Worm (Caenorhabditis elegans) whole organism, L4 larva: ENCODE results near the gene F10E7.6.

Experiments used
- F10B5.3 ChIP-seq: sonication (generic microtip); optimal IDR thresholded peaks from 2 replicates; lab custom pipeline; 2016; ENCODE audit warnings: mild to moderate bottlenecking, missing genetic modification characterization, missing compliant biosample characterization
- F26F4.8 ChIP-seq: fragments of 200-800 bp; sonication (Bioruptor generic); conservative IDR thresholded peaks from 2 replicates; pipeline ENCODE4 v1.3.6; 2022; ENCODE audit warnings: missing genetic modification characterization, missing compliant biosample characterization
- R02D3.7 ChIP-seq: fragments of 150-350 bp; sonication (generic microtip); optimal IDR thresholded peaks from 3 replicates; lab custom pipeline; 2014; ENCODE audit warnings: missing biosample characterization, missing genetic modification characterization
- T20F7.1 ChIP-seq: fragments of 200-800 bp; sonication (Bioruptor generic); optimal IDR thresholded peaks from 2 replicates; lab custom pipeline; 2018; ENCODE audit warnings: mild to moderate bottlenecking, missing genetic modification characterization, missing compliant biosample characterization
- T26A8.4 ChIP-seq: fragments of 200-800 bp; sonication (Bioruptor generic); IDR thresholded peaks from 2 replicates; pipeline ENCODE4 v1.3.6; 2022; ENCODE audit warnings: missing genetic modification characterization, missing compliant biosample characterization
- Y105C5A.15 ChIP-seq: fragments of 200-800 bp; sonication (Bioruptor generic); IDR thresholded peaks from 2 replicates; pipeline ENCODE4 v1.3.6; 2022; ENCODE audit warnings: missing genetic modification characterization, missing compliant biosample characterization
- ZK337.2 ChIP-seq: fragments of 200-800 bp; sonication (Bioruptor generic); IDR thresholded peaks from 2 replicates; pipeline ENCODE4 v1.3.6; 2022; ENCODE audit warnings: missing genetic modification reagents, missing genetic modification characterization, missing compliant biosample characterization
- attf-4 ChIP-seq: sonication (generic microtip); optimal IDR thresholded peaks from 3 replicates; lab custom pipeline; 2017; ENCODE audit warnings: missing biosample characterization, missing genetic modification characterization
- ceh-20 ChIP-seq: fragments of 200-800 bp; sonication (Bioruptor generic); IDR thresholded peaks from 2 replicates; pipeline ENCODE4 v1.3.6; 2022; ENCODE audit warnings: missing genetic modification reagents, missing genetic modification characterization, missing compliant biosample characterization
- ceh-32 ChIP-seq: sonication (generic microtip); optimal IDR thresholded peaks from 2 replicates; lab custom pipeline; 2016; ENCODE audit warnings: mild to moderate bottlenecking, missing genetic modification characterization, missing compliant biosample characterization; ENCODE audit not compliant: poor library complexity
- ceh-44 ChIP-seq: fragments of 200-800 bp; sonication (Bioruptor generic); IDR thresholded peaks from 2 replicates; pipeline ENCODE4 v1.3.6; 2022; ENCODE audit warnings: missing genetic modification reagents, missing genetic modification characterization, missing compliant biosample characterization
- ctbp-1 ChIP-seq: fragments of 200-800 bp; sonication (Bioruptor generic); IDR thresholded peaks from 2 replicates; pipeline ENCODE4 v1.3.6; 2022; ENCODE audit warnings: missing genetic modification reagents, missing genetic modification characterization, missing compliant biosample characterization
- daf-12 ChIP-seq: fragments of 150-350 bp; optimal IDR thresholded peaks from 2 replicates; lab custom pipeline; 2014; ENCODE audit warnings: missing biosample characterization, missing genetic modification reagents, missing genetic modification characterization
- dmd-6 ChIP-seq: fragments of 200-800 bp; sonication (Bioruptor generic); IDR thresholded peaks from 2 replicates; pipeline ENCODE4 v1.3.6; 2022; ENCODE audit warnings: missing genetic modification reagents, missing genetic modification characterization, missing compliant biosample characterization
- dmd-9 ChIP-seq: fragments of 200-800 bp; sonication (Bioruptor generic); IDR thresholded peaks from 2 replicates; pipeline ENCODE4 v1.3.6; 2022; ENCODE audit warnings: missing genetic modification reagents, missing genetic modification characterization, missing compliant biosample characterization
- dpl-1 ChIP-seq: fragments of 150-350 bp; optimal IDR thresholded peaks from 2 replicates; lab custom pipeline; 2014; ENCODE audit warnings: missing biosample characterization, missing genetic modification reagents, missing genetic modification characterization
- duxl-1 ChIP-seq: sonication (generic microtip); optimal IDR thresholded peaks from 2 replicates; lab custom pipeline; 2016; ENCODE audit warnings: mild to moderate bottlenecking, missing genetic modification characterization, moderate library complexity, missing compliant biosample characterization; ENCODE audit not compliant: poor library complexity
- dve-1 ChIP-seq: sonication (generic microtip); optimal IDR thresholded peaks from 2 replicates; lab custom pipeline; 2017; ENCODE audit warnings: antibody characterized with exemption, mild to moderate bottlenecking, missing genetic modification characterization, missing compliant biosample characterization; ENCODE audit not compliant: insufficient read depth
- egl-27 ChIP-seq: sonication (generic microtip); optimal IDR thresholded peaks from 3 replicates; lab custom pipeline; 2017; ENCODE audit warnings: missing biosample characterization, missing genetic modification reagents, missing genetic modification characterization
- gei-8 ChIP-seq: fragments of 200-800 bp; sonication (Bioruptor generic); optimal IDR thresholded peaks from 2 replicates; lab custom pipeline; 2018; ENCODE audit warnings: mild to moderate bottlenecking, missing genetic modification characterization, missing compliant biosample characterization
- hif-1 ChIP-seq, 2 experiments: sonication (generic microtip); optimal IDR thresholded peaks; 2 replicates each; lab custom pipeline; 2016 to 2017; ENCODE audit warnings: missing compliant biosample characterization in 2 of 2, missing genetic modification characterization in 2 of 2, missing genetic modification reagents in 2 of 2, missing genotype in 2 of 2, mild to moderate bottlenecking in 1 of 2
- hmg-1.1 ChIP-seq: fragments of 200-800 bp; sonication (Bioruptor generic); IDR thresholded peaks from 2 replicates; pipeline ENCODE4 v1.3.6; 2022; ENCODE audit warnings: missing genetic modification reagents, missing genetic modification characterization, missing compliant biosample characterization
- jun-1 ChIP-seq: fragments of 150-350 bp; optimal IDR thresholded peaks from 2 replicates; lab custom pipeline; 2014; ENCODE audit warnings: missing biosample characterization, missing genetic modification reagents, missing genetic modification characterization
- lim-7 ChIP-seq: fragments of 200-800 bp; sonication (Bioruptor generic); IDR thresholded peaks from 2 replicates; pipeline ENCODE4 v1.3.6; 2022; ENCODE audit warnings: missing genetic modification characterization, missing compliant biosample characterization
- lin-1 ChIP-seq: fragments of 200-800 bp; sonication (Bioruptor generic); IDR thresholded peaks from 2 replicates; pipeline ENCODE4 v1.3.6; 2022; ENCODE audit warnings: missing genetic modification reagents, missing genetic modification characterization, missing compliant biosample characterization
- lin-13 ChIP-seq: fragments of 150-350 bp; optimal IDR thresholded peaks from 2 replicates; lab custom pipeline; 2014; ENCODE audit warnings: missing biosample characterization, missing genetic modification reagents, missing genetic modification characterization
- lin-15B ChIP-seq: fragments of 150-350 bp; sonication (generic microtip); optimal IDR thresholded peaks from 3 replicates; lab custom pipeline; 2014; ENCODE audit warnings: missing biosample characterization, missing genetic modification characterization
- lin-29 ChIP-seq: fragments of 200-800 bp; sonication (Bioruptor generic); IDR thresholded peaks from 2 replicates; pipeline ENCODE4 v1.3.6; 2022; ENCODE audit warnings: missing genetic modification reagents, missing genetic modification characterization, missing compliant biosample characterization
- mdl-1 ChIP-seq, 2 experiments: fragments of 150-350 bp in 1 of 2; sonication (generic microtip) in 1 of 2; optimal IDR thresholded peaks; 2 replicates each; lab custom pipeline; 2014 to 2017; ENCODE audit warnings: missing biosample characterization in 2 of 2, missing genetic modification characterization in 2 of 2
- mdt-29 ChIP-seq: fragments of 200-800 bp; sonication (Bioruptor generic); IDR thresholded peaks from 2 replicates; pipeline ENCODE4 v1.3.6; 2022; ENCODE audit warnings: missing genetic modification reagents, missing genetic modification characterization, missing compliant biosample characterization
- mxl-2 ChIP-seq: fragments of 200-800 bp; sonication (Bioruptor generic); conservative IDR thresholded peaks from 2 replicates; pipeline ENCODE4 v1.3.6; 2022; ENCODE audit warnings: missing genetic modification reagents, missing genetic modification characterization, missing compliant biosample characterization
- mxl-3 ChIP-seq: fragments of 200-800 bp; sonication (Bioruptor generic); optimal IDR thresholded peaks from 2 replicates; lab custom pipeline; 2018; ENCODE audit warnings: mild to moderate bottlenecking, missing genetic modification characterization, missing compliant biosample characterization
- nhr-237 ChIP-seq: sonication (generic microtip); optimal IDR thresholded peaks from 2 replicates; lab custom pipeline; 2017; ENCODE audit warnings: missing biosample characterization, missing genetic modification characterization
- nhr-25 ChIP-seq: sonication (generic microtip); optimal IDR thresholded peaks from 2 replicates; lab custom pipeline; 2017; ENCODE audit warnings: missing genetic modification characterization, mild to moderate bottlenecking, missing compliant biosample characterization, antibody characterized with exemption, moderate library complexity, borderline replicate concordance; ENCODE audit not compliant: insufficient read depth
- nhr-28 ChIP-seq: fragments of 150-350 bp; optimal IDR thresholded peaks from 2 replicates; lab custom pipeline; 2014; ENCODE audit warnings: missing biosample characterization, missing genetic modification characterization
- pha-4 ChIP-seq, 2 experiments: fragments of 150-350 bp in 1 of 2; fragments of 200-800 bp in 1 of 2; sonication (Bioruptor generic) in 1 of 2; IDR thresholded peaks in 1 of 2; optimal IDR thresholded peaks in 1 of 2; 2 replicates each; pipeline versions ENCODE4 v1.3.6 to Lab custom; 2014 to 2022; ENCODE audit warnings: missing genetic modification characterization in 2 of 2, missing genetic modification reagents in 2 of 2, missing biosample characterization in 1 of 2, missing compliant biosample characterization in 1 of 2
- rbr-2 ChIP-seq: sonication (generic microtip); optimal IDR thresholded peaks from 2 replicates; lab custom pipeline; 2016; ENCODE audit warnings: missing genotype, missing genetic modification characterization, missing compliant biosample characterization
- skn-1 ChIP-seq: fragments of 150-350 bp; optimal IDR thresholded peaks from 2 replicates; lab custom pipeline; 2014; ENCODE audit warnings: missing biosample characterization, missing genetic modification characterization
- snpc-4 ChIP-seq: fragments of 150-350 bp; optimal IDR thresholded peaks from 2 replicates; lab custom pipeline; 2014; ENCODE audit warnings: missing biosample characterization, missing genetic modification characterization
- spr-1 ChIP-seq: sonication (generic microtip); optimal IDR thresholded peaks from 2 replicates; lab custom pipeline; 2016; ENCODE audit warnings: mild to moderate bottlenecking, missing genetic modification characterization, missing compliant biosample characterization
- spr-3 ChIP-seq: fragments of 200-800 bp; sonication (Bioruptor generic); optimal IDR thresholded peaks from 2 replicates; lab custom pipeline; 2018; ENCODE audit warnings: mild to moderate bottlenecking, missing genetic modification characterization, missing compliant biosample characterization
- tag-97 ChIP-seq: fragments of 200-800 bp; sonication (Bioruptor generic); IDR thresholded peaks from 2 replicates; pipeline ENCODE4 v1.3.6; 2022; ENCODE audit warnings: missing genetic modification characterization, missing compliant biosample characterization
- tra-1 ChIP-seq: fragments of 200-800 bp; sonication (Bioruptor generic); IDR thresholded peaks from 2 replicates; pipeline ENCODE4 v1.3.6; 2022; ENCODE audit warnings: missing genetic modification reagents, missing genetic modification characterization, missing compliant biosample characterization
- unc-39 ChIP-seq: sonication (generic microtip); optimal IDR thresholded peaks from 2 replicates; lab custom pipeline; 2017; ENCODE audit warnings: missing biosample characterization, missing genetic modification characterization
- zag-1 ChIP-seq: fragments of 150-350 bp; optimal IDR thresholded peaks from 2 replicates; lab custom pipeline; 2014; ENCODE audit warnings: missing biosample characterization, missing genetic modification characterization
- ztf-7 ChIP-seq: fragments of 150-350 bp; optimal IDR thresholded peaks from 2 replicates; lab custom pipeline; 2014; ENCODE audit warnings: missing biosample characterization, missing genetic modification characterization

Gene F10E7.6

ce11 chrII:7148099-7148498 is 35.2 kb downstream of the F10E7.6 start, which contains the start of gene T07F8.1:
T07F8.1 (plus strand) TSS chrII:7148399.
- TF ChIP-seq snpc-4 (no peak), attf-4 (tag; lab: Kevin White, UChicago) (no peak), spr-1 (tag; lab: Kevin White, UChicago) (no peak), rbr-2 (no peak), ceh-32 (tag; lab: Kevin White, UChicago) (no peak), ceh-20 (no peak), duxl-1 (no peak), ZK337.2 (GFP tag; lab: Robert Waterston, UW) (no peak), mdt-29 (GFP tag; lab: Robert Waterston, UW) (no peak), mxl-2 (no peak), mxl-3 (GFP tag; lab: Kevin White, UChicago) (no peak), nhr-28 (no peak), spr-3 (GFP tag; lab: Kevin White, UChicago) (no peak), dpl-1 (GFP tag; lab: Kevin White, UChicago) (no peak), lin-1 (GFP tag; lab: Robert Waterston, UW) (no peak), dmd-6 (GFP tag; lab: Robert Waterston, UW) (no peak), mdl-1 (tag; optimal IDR thresholded peaks at IDR 0.05; lab: Kevin White, UChicago) (no peak), dmd-9 (GFP tag; lab: Robert Waterston, UW) (no peak), tra-1 (no peak), ztf-7 (no peak)

ce11 chrII:7151969-7152631 is 39.2 kb downstream of the F10E7.6 start, which contains the start of gene fust-1:
fust-1 (plus strand) TSS chrII:7152581.
- no peak for TF ChIP-seq snpc-4
- peak; percentile 92 for TF ChIP-seq duxl-1
- TF ChIP-seq dmd-9 (GFP tag; lab: Robert Waterston, UW): peak; percentile 77; the same call in 1 of the 2 replicates
- peak; percentile 87 for TF ChIP-seq nhr-28
- peak; percentile 94 for TF ChIP-seq ceh-20
- 0 out of 2 replicates have a peak, but pooled peaks have one; percentile 40 for TF ChIP-seq ceh-44
- TF ChIP-seq nhr-237 (tag; lab: Kevin White, UChicago): no peak
- TF ChIP-seq T26A8.4 (GFP tag; lab: Robert Waterston, UW): peak; percentile 95
- no peak for TF ChIP-seq lim-7 (GFP tag; lab: Robert Waterston, UW)
- no peak for TF ChIP-seq F26F4.8
- peak; percentile 93 for TF ChIP-seq nhr-25 (tag; lab: Kevin White, UChicago)
- TF ChIP-seq ZK337.2 (GFP tag; lab: Robert Waterston, UW): no peak; the same call in 1 of the 2 replicates
- TF ChIP-seq unc-39 (tag; lab: Kevin White, UChicago): no peak
- peak; percentile 91 for TF ChIP-seq tra-1
- no peak for TF ChIP-seq R02D3.7
- TF ChIP-seq mdl-1 (tag; optimal IDR thresholded peaks at IDR 0.05; lab: Kevin White, UChicago): peak in 1 of 2 experiments; percentile 68
- peak; percentile 90 for TF ChIP-seq T20F7.1
- TF ChIP-seq zag-1 (tag; lab: Kevin White, UChicago): peak; percentile 72
- TF ChIP-seq ctbp-1: peak; percentile 94
- TF ChIP-seq hif-1 (tag; optimal IDR thresholded peaks at IDR 0.05; lab: Kevin White, UChicago): peak; percentile 36 to 71
- TF ChIP-seq daf-12 (tag; lab: Kevin White, UChicago): no peak
- peak; percentile 97 for TF ChIP-seq dve-1 (tag; lab: Kevin White, UChicago)
- peak; percentile 84 for TF ChIP-seq lin-29 (GFP tag; lab: Robert Waterston, UW)
- peak; percentile 77 for TF ChIP-seq mxl-3 (GFP tag; lab: Kevin White, UChicago)
- peak; percentile 63 for TF ChIP-seq lin-15B (tag; lab: Kevin White, UChicago)
- peak; percentile 94 for TF ChIP-seq pha-4 (GFP tag; IDR thresholded peaks at IDR 0.05; lab: Robert Waterston, UW)
- peak; percentile 73 for TF ChIP-seq pha-4 (tag; optimal IDR thresholded peaks at IDR 0.05; lab: Kevin White, UChicago)
- TF ChIP-seq Y105C5A.15 (GFP tag; lab: Robert Waterston, UW): no peak
- TF ChIP-seq jun-1 (tag; lab: Kevin White, UChicago): peak; percentile 85
- no peak for TF ChIP-seq tag-97 (GFP tag; lab: Robert Waterston, UW)
- peak; percentile 87 for TF ChIP-seq skn-1 (tag; lab: Kevin White, UChicago)
- peak; percentile 94 for TF ChIP-seq lin-13 (GFP tag; lab: Kevin White, UChicago)
- peak; percentile 89 for TF ChIP-seq F10B5.3 (tag; lab: Kevin White, UChicago)
- TF ChIP-seq gei-8 (GFP tag; lab: Kevin White, UChicago): peak; percentile 65
- TF ChIP-seq egl-27 (tag; lab: Kevin White, UChicago): no peak
- TF ChIP-seq mxl-2: peak; percentile 85; the same call in 1 of the 2 replicates
- peak; percentile 94 for TF ChIP-seq hmg-1.1
- peak; percentile 89 for TF ChIP-seq lin-1 (GFP tag; lab: Robert Waterston, UW)
- peak; percentile 84 for TF ChIP-seq ztf-7
